Fruit fly (Drosophila melanogaster): ENCODE data around the gene CG14042.

DNA sequence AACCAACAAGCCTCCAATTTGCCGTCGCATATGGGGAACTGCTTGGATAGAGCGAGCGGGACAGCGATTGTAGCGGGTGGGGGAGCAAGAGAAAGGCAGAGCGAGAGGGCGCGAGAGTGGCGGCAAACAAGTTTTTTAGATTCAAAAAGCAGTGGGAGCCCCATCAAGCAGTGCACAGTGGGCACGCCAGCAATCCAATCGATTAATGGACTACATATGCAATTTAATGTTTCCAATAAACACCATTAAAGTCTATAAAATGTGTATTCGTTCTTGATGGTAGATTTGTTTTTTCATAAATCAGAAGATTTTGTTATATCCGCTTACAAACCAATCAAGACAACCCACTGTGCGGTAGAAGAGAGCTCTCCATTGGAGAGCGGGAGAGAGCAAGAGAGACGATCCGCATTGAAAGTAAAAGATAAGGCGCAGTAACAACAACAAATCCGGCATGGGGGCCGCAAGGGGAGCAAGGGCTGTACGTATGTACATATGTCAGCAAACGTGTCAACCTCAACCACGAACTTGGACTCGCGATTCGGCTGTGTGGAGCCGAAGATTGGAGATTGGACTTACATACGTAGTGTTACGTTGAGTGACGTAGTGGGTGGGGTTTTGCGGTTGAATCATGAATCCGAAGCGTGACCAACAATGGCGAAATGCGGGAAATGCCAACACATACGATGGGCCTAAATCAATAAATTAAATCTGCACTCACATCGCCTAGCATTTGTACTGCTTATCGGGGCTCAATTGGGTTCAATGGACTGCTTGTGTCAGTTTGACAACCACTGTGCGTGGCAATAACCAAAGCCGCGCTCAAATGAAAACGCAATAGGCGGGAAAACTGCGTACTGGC, 39.9 kb upstream of the CG14042 start:
- TF ChIP-seq Snoo (tag; optimal IDR thresholded peaks at IDR 0.05), result peak; percentile 99
- TF ChIP-seq CG4496 (GFP tag; IDR thresholded peaks at IDR 0.05), result peak; percentile 100
- TF ChIP-seq CG8301 (tag; optimal IDR thresholded peaks at IDR 0.05), result peak; percentile 100
- TF ChIP-seq D1 (tag; optimal IDR thresholded peaks at IDR 0.05), result peak; percentile 94
- peak; percentile 99 for TF ChIP-seq CG9948 (tag; optimal IDR thresholded peaks at IDR 0.05)

Data from whole organism, pupa.